Fruit fly (Drosophila melanogaster) whole organism, adult: Measurements from ENCODE around the gene Sfp87B.

Experiments
- CG11617 ChIP-seq: fragments of 200-800 bp; sonication (Bioruptor generic); optimal IDR thresholded peaks from 2 replicates; lab custom pipeline; 2017; ENCODE audit warnings: mild to moderate bottlenecking, missing biosample characterization, missing genetic modification reagents, missing genetic modification characterization
- CG12768 ChIP-seq: fragments of 200-800 bp; sonication (Bioruptor generic); optimal IDR thresholded peaks from 2 replicates; lab custom pipeline; 2017; ENCODE audit warnings: missing biosample characterization, missing genetic modification characterization, mild to moderate bottlenecking, moderate library complexity, missing genetic modification reagents
- CG1620 ChIP-seq: fragments of 200-800 bp; sonication (Bioruptor generic); optimal IDR thresholded peaks from 2 replicates; lab custom pipeline; 2016; ENCODE audit warnings: missing biosample characterization, missing genetic modification characterization
- CG33017 ChIP-seq: fragments of 200-800 bp; sonication (Bioruptor generic); optimal IDR thresholded peaks from 2 replicates; lab custom pipeline; 2018; ENCODE audit warnings: missing biosample characterization, mild to moderate bottlenecking, missing genetic modification characterization, moderate library complexity
- CG5204 ChIP-seq: fragments of 200-800 bp; sonication (Bioruptor generic); optimal IDR thresholded peaks from 2 replicates; lab custom pipeline; 2016; ENCODE audit warnings: missing biosample characterization, missing genetic modification characterization
- CG7045 ChIP-seq: fragments of 200-800 bp; sonication (Bioruptor generic); optimal IDR thresholded peaks from 2 replicates; lab custom pipeline; 2017; ENCODE audit warnings: missing biosample characterization, mild to moderate bottlenecking, missing genetic modification characterization
- CG7101 ChIP-seq: fragments of 200-800 bp; sonication (Bioruptor generic); optimal IDR thresholded peaks from 2 replicates; lab custom pipeline; 2018; ENCODE audit warnings: missing biosample characterization, mild to moderate bottlenecking, missing genetic modification characterization, moderate library complexity
- Clk ChIP-seq: fragments of 200-800 bp; sonication (Bioruptor generic); optimal IDR thresholded peaks from 2 replicates; lab custom pipeline; 2017; ENCODE audit warnings: missing biosample characterization, missing genetic modification characterization
- Crg-1 ChIP-seq: fragments of 200-800 bp; sonication (Bioruptor generic); optimal IDR thresholded peaks from 2 replicates; lab custom pipeline; 2016; ENCODE audit warnings: missing biosample characterization, missing genetic modification characterization
- Hr96 ChIP-seq: fragments of 200-800 bp; sonication (Bioruptor generic); optimal IDR thresholded peaks from 2 replicates; lab custom pipeline; 2016; ENCODE audit warnings: missing biosample characterization, missing genetic modification characterization
- bab1 ChIP-seq: fragments of 200-800 bp; sonication (Bioruptor generic); optimal IDR thresholded peaks from 3 replicates; lab custom pipeline; 2019; ENCODE audit warnings: missing biosample characterization, mild to moderate bottlenecking, missing genetic modification characterization, moderate library complexity
- cic ChIP-seq: fragments of 200-800 bp; sonication (Bioruptor generic); optimal IDR thresholded peaks from 2 replicates; lab custom pipeline; 2017; ENCODE audit warnings: missing biosample characterization, mild to moderate bottlenecking, missing genetic modification characterization, moderate library complexity
- cnc ChIP-seq, 2 experiments: fragments of >200 bp; optimal IDR thresholded peaks; 2 replicates each; lab custom pipeline; 2017
- kay ChIP-seq: fragments of 200-800 bp; sonication (Bioruptor generic); peaks from one replicate; lab custom pipeline; 2016; ENCODE audit warnings: missing biosample characterization, missing genetic modification characterization, borderline replicate concordance
- ovo ChIP-seq: fragments of 200-800 bp; sonication (Bioruptor generic); optimal IDR thresholded peaks from 2 replicates; lab custom pipeline; 2016; ENCODE audit warnings: missing biosample characterization, missing genetic modification characterization
- pad ChIP-seq: fragments of 200-800 bp; sonication (Bioruptor generic); optimal IDR thresholded peaks from 3 replicates; lab custom pipeline; 2017; ENCODE audit warnings: missing biosample characterization, missing genetic modification characterization, mild to moderate bottlenecking, moderate library complexity, missing genetic modification reagents
- tj ChIP-seq: fragments of 200-800 bp; sonication (Bioruptor generic); optimal IDR thresholded peaks from 3 replicates; lab custom pipeline; 2017; ENCODE audit warnings: missing biosample characterization, mild to moderate bottlenecking, missing genetic modification characterization, moderate library complexity
- toe ChIP-seq: fragments of 200-800 bp; sonication (Bioruptor generic); optimal IDR thresholded peaks from 2 replicates; lab custom pipeline; 2016; ENCODE audit warnings: missing biosample characterization, missing genetic modification characterization

Gene Sfp87B

dm6 chr3R:12236804-12237203, 36.1 kb upstream of the Sfp87B start, which contains the start of gene Cyp313a2:
Gene Cyp313a2 (minus strand): TSS chr3R:12236904.
- no peak for TF ChIP-seq Crg-1
- no peak for TF ChIP-seq CG33017 (tag; lab: Kevin White, UChicago)
- TF ChIP-seq Clk = no peak
- no peak for TF ChIP-seq CG1620 (GFP tag; lab: Kevin White, UChicago)
- no peak for TF ChIP-seq cnc (optimal IDR thresholded peaks at IDR 0.05; lab: Kevin White, UChicago)
- no peak for TF ChIP-seq CG12768
- TF ChIP-seq tj (GFP tag; lab: Kevin White, UChicago) = no peak
- TF ChIP-seq ovo (GFP tag; lab: Kevin White, UChicago) = no peak
- no peak for TF ChIP-seq cic (GFP tag; lab: Kevin White, UChicago)
- TF ChIP-seq CG5204 (GFP tag; lab: Kevin White, UChicago) = no peak
- TF ChIP-seq toe (GFP tag; lab: Kevin White, UChicago) = no peak
- no peak for TF ChIP-seq Hr96 (GFP tag; lab: Kevin White, UChicago)
- no peak for TF ChIP-seq CG7101 (tag; lab: Kevin White, UChicago)
- TF ChIP-seq bab1 (GFP tag; lab: Kevin White, UChicago) = no peak
- no peak for TF ChIP-seq CG7045 (GFP tag; lab: Kevin White, UChicago)

- no peak for TF ChIP-seq Crg-1
- TF ChIP-seq kay (GFP tag; lab: Kevin White, UChicago) = no peak
- TF ChIP-seq cnc (optimal IDR thresholded peaks at IDR 0.05; lab: Kevin White, UChicago) = no peak
- TF ChIP-seq CG1620 (GFP tag; lab: Kevin White, UChicago) = no peak
- no peak for TF ChIP-seq ovo (GFP tag; lab: Kevin White, UChicago)
- no peak for TF ChIP-seq CG7101 (tag; lab: Kevin White, UChicago)
- TF ChIP-seq pad (GFP tag; lab: Kevin White, UChicago) = no peak
- TF ChIP-seq Hr96 (GFP tag; lab: Kevin White, UChicago) = no peak
- no peak for TF ChIP-seq bab1 (GFP tag; lab: Kevin White, UChicago)
- TF ChIP-seq CG7045 (GFP tag; lab: Kevin White, UChicago) = no peak
- TF ChIP-seq CG5204 (GFP tag; lab: Kevin White, UChicago) = no peak
- no peak for TF ChIP-seq CG11617 (GFP tag; lab: Kevin White, UChicago)
These were observed 33.8 kb upstream of the Sfp87B start, which contains the start of gene Cyp313a3 for dm6 chr3R:12239166-12239565. Gene Cyp313a3 (minus strand): TSS chr3R:12239266.

- peak; percentile 92 for TF ChIP-seq pad (GFP tag; lab: Kevin White, UChicago)
- no peak for TF ChIP-seq CG7045 (GFP tag; lab: Kevin White, UChicago)
- no peak for TF ChIP-seq CG11617 (GFP tag; lab: Kevin White, UChicago)
These were observed 28.4 kb upstream of the Sfp87B start for dm6 chr3R:12244468-12245060.

- TF ChIP-seq toe (GFP tag; lab: Kevin White, UChicago) = no peak
- TF ChIP-seq Hr96 (GFP tag; lab: Kevin White, UChicago) = no peak
- no peak for TF ChIP-seq ovo (GFP tag; lab: Kevin White, UChicago)
- no peak for TF ChIP-seq CG1620 (GFP tag; lab: Kevin White, UChicago)
- TF ChIP-seq CG11617 (GFP tag; lab: Kevin White, UChicago) = no peak
- no peak for TF ChIP-seq Clk
These were observed 24.7 kb upstream of the Sfp87B start for dm6 chr3R:12248243-12248642.

dm6 chr3R:12250204-12250603, 22.7 kb upstream of the Sfp87B start:
- TF ChIP-seq CG7101 (tag; lab: Kevin White, UChicago) (no peak), CG33017 (tag; lab: Kevin White, UChicago) (no peak), toe (GFP tag; lab: Kevin White, UChicago) (no peak), bab1 (GFP tag; lab: Kevin White, UChicago) (no peak), cic (GFP tag; lab: Kevin White, UChicago) (no peak), pad (GFP tag; lab: Kevin White, UChicago) (no peak), CG5204 (GFP tag; lab: Kevin White, UChicago) (no peak), kay (GFP tag; lab: Kevin White, UChicago) (no peak)

dm6 chr3R:12251534-12251933, 21.4 kb upstream of the Sfp87B start:
- TF ChIP-seq CG12768 = no peak
- TF ChIP-seq Clk = no peak
- no peak for TF ChIP-seq bab1 (GFP tag; lab: Kevin White, UChicago)
- TF ChIP-seq Hr96 (GFP tag; lab: Kevin White, UChicago) = no peak

- TF ChIP-seq cnc (optimal IDR thresholded peaks at IDR 0.05; lab: Kevin White, UChicago) (no peak), bab1 (GFP tag; lab: Kevin White, UChicago) (no peak), CG7045 (GFP tag; lab: Kevin White, UChicago) (no peak), pad (GFP tag; lab: Kevin White, UChicago) (no peak)
These were observed 20.4 kb upstream of the Sfp87B start for dm6 chr3R:12252457-12253065.
